Fruit fly (Drosophila melanogaster): ENCODE measurements around the gene CG33307.

Gene CG33307

dm6 chr2L:13820948-13821347 is 20.4 kb downstream of the CG33307 start, which contains the start of gene b:
Gene b, plus strand, starts transcription at chr2L:13821248.
- TF ChIP-seq CTCF (optimal IDR thresholded peaks at IDR 0.05) (no peak), CG8478 (optimal IDR thresholded peaks at IDR 0.05) (no peak)

dm6 chr2L:13820176-13820575 is 21.1 kb downstream of the CG33307 start:
- TF ChIP-seq CTCF (optimal IDR thresholded peaks at IDR 0.05) (no peak), CG8478 (optimal IDR thresholded peaks at IDR 0.05) (no peak)

DNA sequence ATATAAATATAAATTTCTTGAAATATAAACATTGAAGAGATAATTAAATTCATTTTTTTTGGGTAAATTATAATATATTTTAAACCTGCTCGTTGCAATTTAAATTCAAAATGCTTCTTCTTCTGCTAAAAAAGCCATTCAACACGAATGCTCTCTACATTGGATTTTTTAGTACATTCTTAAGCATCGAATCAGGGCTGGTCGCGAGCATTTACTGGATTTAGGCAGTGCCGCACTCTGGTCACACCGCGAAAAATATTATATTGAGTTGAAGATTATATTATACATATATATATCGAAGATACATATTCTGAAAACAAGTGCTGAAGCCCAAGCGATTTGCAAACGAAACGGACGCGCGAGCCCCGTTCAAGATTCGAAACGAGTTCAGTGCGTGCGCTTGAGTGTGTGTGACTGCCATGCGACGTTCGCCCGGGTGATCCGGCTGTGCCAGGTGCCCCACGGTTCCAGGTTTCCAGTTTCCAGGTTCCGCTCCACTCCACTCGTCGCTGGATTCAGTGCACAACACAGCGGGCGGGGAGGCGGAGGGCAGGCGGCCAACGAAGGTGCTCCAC is 27.6 kb downstream of the CG33307 start, which contains the start of gene Sos:
Gene Sos (plus strand): TSS at position 213 of the 575 bp plus-strand sequence.
- TF ChIP-seq CG8478 (optimal IDR thresholded peaks at IDR 0.05) (no peak), CTCF (optimal IDR thresholded peaks at IDR 0.05) (no peak)

dm6 chr2L:13813156-13813555 is 28.2 kb downstream of the CG33307 start, which contains the start of gene CG16888:
Gene CG16888, minus strand, starts transcription at chr2L:13813256.
- TF ChIP-seq CG8478 (optimal IDR thresholded peaks at IDR 0.05) (no peak), CTCF (optimal IDR thresholded peaks at IDR 0.05) (no peak)

dm6 chr2L:13811323-13811722 is 30.0 kb downstream of the CG33307 start, which contains the start of the genes Adat1 and CG16865:
Gene Adat1, minus strand, starts transcription at chr2L:13811474.
Gene CG16865, plus strand, starts transcription at chr2L:13811522.
- TF ChIP-seq CG8478 (optimal IDR thresholded peaks at IDR 0.05) (no peak), CTCF (optimal IDR thresholded peaks at IDR 0.05) (peak in 1 of 2 experiments; percentile 12)

- TF ChIP-seq CTCF (optimal IDR thresholded peaks at IDR 0.05) (no peak), CG8478 (optimal IDR thresholded peaks at IDR 0.05) (no peak)
These were observed 33.4 kb downstream of the CG33307 start for dm6 chr2L:13807959-13808358.

DNA sequence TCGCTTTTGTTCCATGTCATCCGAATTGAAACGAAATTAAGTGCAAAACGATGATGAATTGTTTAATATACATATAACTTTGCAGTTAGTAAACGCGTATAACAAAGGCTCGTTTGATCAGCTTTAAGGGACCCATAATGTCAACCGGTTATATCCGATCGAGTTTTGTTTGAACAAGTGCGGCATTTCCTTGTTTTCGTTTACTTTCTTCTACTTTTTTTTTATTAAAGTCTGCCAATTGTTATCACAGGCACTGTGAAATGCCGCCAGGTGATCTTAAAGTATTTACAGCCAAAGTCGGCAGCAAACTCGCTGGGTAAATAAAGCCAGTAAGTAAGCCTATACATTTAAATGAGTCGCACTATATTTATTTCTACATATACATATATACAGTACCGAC is 34.2 kb downstream of the CG33307 start:
- TF ChIP-seq CTCF (optimal IDR thresholded peaks at IDR 0.05): no peak
- TF ChIP-seq CG8478 (optimal IDR thresholded peaks at IDR 0.05): no peak

dm6 chr2L:13805170-13805569 is 36.1 kb downstream of the CG33307 start:
- TF ChIP-seq CG8478 (optimal IDR thresholded peaks at IDR 0.05) (no peak), CTCF (optimal IDR thresholded peaks at IDR 0.05) (no peak)

dm6 chr2L:13804561-13805067 is 36.7 kb downstream of the CG33307 start:
- no peak for TF ChIP-seq CTCF (optimal IDR thresholded peaks at IDR 0.05)
- no peak for TF ChIP-seq CG8478 (optimal IDR thresholded peaks at IDR 0.05)

dm6 chr2L:13803805-13804560 is 37.3 kb downstream of the CG33307 start:
- no peak for TF ChIP-seq CTCF (optimal IDR thresholded peaks at IDR 0.05)
- no peak for TF ChIP-seq CG8478 (optimal IDR thresholded peaks at IDR 0.05)

- TF ChIP-seq CTCF (optimal IDR thresholded peaks at IDR 0.05) (no peak), CG8478 (optimal IDR thresholded peaks at IDR 0.05) (no peak)
These were observed 38.2 kb downstream of the CG33307 start, which contains the start of gene CAH1 for dm6 chr2L:13803032-13803661. Gene CAH1, plus strand, starts transcription at chr2L:13803626.

DNA sequence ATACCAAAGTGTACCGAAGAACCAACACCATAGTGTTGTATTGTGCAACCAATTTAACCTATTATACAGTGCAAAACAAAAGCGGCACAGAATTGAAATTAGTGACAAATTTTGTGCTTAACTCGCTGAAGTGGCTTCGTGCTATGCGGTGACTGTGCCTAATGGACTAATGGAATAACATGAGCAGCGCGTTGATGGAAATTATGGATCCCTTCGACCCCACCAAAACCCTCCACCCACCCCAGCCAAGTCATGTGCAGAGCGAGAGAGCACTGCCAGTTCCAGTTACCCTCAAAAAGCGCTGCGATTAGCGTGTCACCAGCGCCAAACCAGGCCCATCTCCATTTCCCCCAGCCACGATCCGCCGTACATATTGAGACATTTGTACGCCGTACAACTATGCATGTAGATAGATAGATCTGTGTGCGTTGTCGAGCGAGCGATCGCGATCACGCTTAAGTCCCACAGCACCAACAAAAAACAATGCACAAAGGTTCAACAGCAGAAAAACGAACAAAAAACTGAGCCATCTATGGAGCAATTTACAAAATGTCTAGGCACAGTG is 39.2 kb downstream of the CG33307 start:
- TF ChIP-seq CTCF (optimal IDR thresholded peaks at IDR 0.05) (no peak), CG8478 (optimal IDR thresholded peaks at IDR 0.05) (no peak)

- TF ChIP-seq CG8478 (optimal IDR thresholded peaks at IDR 0.05) (no peak), CTCF (optimal IDR thresholded peaks at IDR 0.05) (no peak)
These were observed 40.2 kb downstream of the CG33307 start for dm6 chr2L:13801166-13801565.

DNA sequence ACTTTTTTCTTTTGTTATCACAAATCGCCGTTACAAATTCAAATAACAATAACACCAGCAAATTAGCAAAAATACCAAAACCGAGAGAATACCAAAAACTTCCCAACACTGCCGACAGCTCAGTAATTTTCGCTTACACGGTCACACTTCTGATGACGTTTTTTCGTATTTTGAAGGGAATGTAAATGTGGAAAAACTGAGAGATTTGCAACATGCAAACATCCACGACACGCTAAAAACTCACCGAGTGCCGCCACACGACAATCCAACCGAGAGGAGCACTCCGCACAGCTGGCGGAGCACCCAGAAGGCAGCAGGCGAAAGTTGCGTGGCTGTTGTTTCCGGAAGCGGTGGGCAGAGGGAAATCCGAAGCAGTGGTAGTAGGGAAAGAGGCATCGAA is 47.9 kb downstream of the CG33307 start, which contains the start of gene Sec71:
Gene Sec71 (plus strand): TSS at position 117 of the 400 bp plus-strand sequence.
- TF ChIP-seq CG8478 (optimal IDR thresholded peaks at IDR 0.05) (no peak), CTCF (optimal IDR thresholded peaks at IDR 0.05) (no peak)

- no peak for TF ChIP-seq CTCF (optimal IDR thresholded peaks at IDR 0.05)
- TF ChIP-seq CG8478 (optimal IDR thresholded peaks at IDR 0.05): no peak
These were observed 50.6 kb downstream of the CG33307 start, which contains the start of gene CG16863 for dm6 chr2L:13790715-13791114. Gene CG16863, plus strand, starts transcription at chr2L:13790959.

All from S2 (cell line).